Worm (Caenorhabditis elegans) whole organism, dauer: ENCODE results near the gene ints-11.

ENCODE experiments used
- unc-62 ChIP-seq: sonication (generic microtip); optimal IDR thresholded peaks from 2 replicates; lab custom pipeline; 2017; ENCODE audit warnings: missing biosample characterization, missing genetic modification reagents, missing genetic modification characterization

The ints-11 gene

ce11 chrII:8143278-8143931 lies at the start of gene ints-11, which contains the start of gene rpl-10:
Gene ints-11, minus strand, starts transcription at chrII:8143478.
Gene rpl-10, plus strand, starts transcription at chrII:8143881.
- TF ChIP-seq unc-62 (GFP tag; lab: Kevin White, UChicago): no peak

DNA sequence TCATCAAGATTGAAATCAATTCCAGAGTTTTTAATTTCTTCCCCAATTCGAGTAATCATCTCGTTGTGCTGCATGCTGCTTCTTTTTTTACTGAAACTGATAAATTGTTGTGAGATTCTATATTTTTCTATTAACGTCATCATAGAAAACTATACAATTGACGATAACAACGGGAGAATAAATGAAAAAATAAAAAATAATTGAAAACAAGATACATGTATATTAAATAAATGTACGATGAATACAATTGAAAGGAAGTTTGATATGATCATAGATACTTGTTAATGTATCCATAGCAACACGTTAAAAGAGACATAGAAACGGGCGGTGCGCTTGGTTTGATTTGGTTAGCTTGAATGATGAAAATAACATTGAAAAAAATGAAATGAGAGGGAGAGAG lies 47.2 kb upstream of the ints-11 start, which contains the start of gene T05C12.8:
Gene T05C12.8, minus strand, starts transcription at position 101 of the 400 bp plus-strand sequence.
- TF ChIP-seq unc-62 (GFP tag; lab: Kevin White, UChicago): no peak

- TF ChIP-seq unc-62 (GFP tag; lab: Kevin White, UChicago): no peak
Measured at ce11 chrII:8187516-8187915, 44.2 kb upstream of the ints-11 start.

- no peak for TF ChIP-seq unc-62 (GFP tag; lab: Kevin White, UChicago)
Measured at ce11 chrII:8185016-8185493, 41.8 kb upstream of the ints-11 start, which contains the start of the genes mig-5 and cct-1. Gene mig-5, minus strand, starts transcription at chrII:8185023. Gene cct-1, plus strand, starts transcription at chrII:8185443.

DNA sequence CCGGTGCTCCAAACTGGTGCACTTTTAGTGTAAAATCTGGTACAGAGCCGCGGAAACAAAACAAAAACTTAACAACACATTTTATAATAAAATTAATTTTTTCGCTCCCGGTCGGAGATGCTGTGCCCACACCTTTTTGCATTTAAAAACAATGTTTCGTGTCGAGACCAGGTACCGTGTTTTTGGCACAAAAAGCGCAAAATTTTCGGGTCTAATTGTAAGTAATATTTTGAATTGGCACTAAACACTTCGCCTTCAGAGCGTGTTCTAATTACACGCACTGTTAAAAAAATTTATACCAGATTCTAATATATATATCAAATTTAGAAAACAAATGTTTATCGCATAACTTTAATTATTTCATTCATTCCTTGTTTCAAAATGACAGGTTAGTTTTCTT lies 38.2 kb upstream of the ints-11 start, which contains the start of gene dylt-3:
Gene dylt-3, plus strand, starts transcription at position 301 of the 400 bp plus-strand sequence.
- TF ChIP-seq unc-62 (GFP tag; lab: Kevin White, UChicago): no peak

DNA sequence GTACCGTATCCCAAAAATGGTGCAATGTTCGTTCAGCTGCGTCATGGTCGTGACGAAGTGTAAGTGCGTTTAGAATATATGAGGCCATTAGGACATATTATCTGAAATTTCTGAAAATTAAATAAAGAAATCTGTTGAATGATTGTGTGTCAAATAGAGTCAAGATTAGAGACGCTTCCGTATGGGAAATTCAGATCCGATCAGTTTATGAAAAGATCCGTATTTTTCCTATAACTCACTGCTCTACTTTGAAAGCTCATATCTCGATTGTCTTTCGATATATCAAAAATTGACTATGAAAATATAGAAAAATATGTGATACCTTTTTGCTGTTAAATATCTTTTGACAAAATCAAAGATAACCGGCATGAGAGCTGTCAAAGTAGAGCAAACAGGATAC lies 37.0 kb upstream of the ints-11 start, which contains the start of gene T05C12.4:
Gene T05C12.4, minus strand, starts transcription at position 101 of the 400 bp plus-strand sequence.
- no peak for TF ChIP-seq unc-62 (GFP tag; lab: Kevin White, UChicago)

- no peak for TF ChIP-seq unc-62 (GFP tag; lab: Kevin White, UChicago)
Measured at ce11 chrII:8178614-8179013, 35.3 kb upstream of the ints-11 start.

- no peak for TF ChIP-seq unc-62 (GFP tag; lab: Kevin White, UChicago)
Measured at ce11 chrII:8177095-8177494, 33.8 kb upstream of the ints-11 start, which contains the start of gene acr-14. Gene acr-14, minus strand, starts transcription at chrII:8177195.

ce11 chrII:8174148-8174547 lies 30.9 kb upstream of the ints-11 start:
- no peak for TF ChIP-seq unc-62 (GFP tag; lab: Kevin White, UChicago)

DNA sequence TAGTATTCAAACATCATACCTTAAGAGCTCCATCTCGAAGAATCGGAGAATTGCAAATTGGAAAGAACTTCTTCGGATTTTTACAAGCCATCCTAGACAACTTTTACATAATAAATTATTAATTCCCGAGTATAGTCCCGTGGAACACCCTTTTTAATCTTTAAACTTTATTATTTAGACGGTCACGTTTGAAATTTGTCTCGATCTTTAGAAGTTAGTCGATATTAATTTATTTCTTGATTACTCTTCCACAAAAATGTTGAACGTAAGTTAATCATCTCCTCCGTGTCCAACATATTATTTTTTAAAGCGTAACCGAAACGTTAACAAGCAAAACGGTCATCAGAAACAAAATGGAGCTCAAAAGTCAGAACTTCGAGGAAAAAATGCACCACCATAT lies 30.2 kb upstream of the ints-11 start, which contains the start of the genes decr-1.3 and T05C12.1:
Gene decr-1.3, minus strand, starts transcription at position 101 of the 400 bp plus-strand sequence.
Gene T05C12.1, plus strand, starts transcription at position 232 of the 400 bp plus-strand sequence.
- no peak for TF ChIP-seq unc-62 (GFP tag; lab: Kevin White, UChicago)

DNA sequence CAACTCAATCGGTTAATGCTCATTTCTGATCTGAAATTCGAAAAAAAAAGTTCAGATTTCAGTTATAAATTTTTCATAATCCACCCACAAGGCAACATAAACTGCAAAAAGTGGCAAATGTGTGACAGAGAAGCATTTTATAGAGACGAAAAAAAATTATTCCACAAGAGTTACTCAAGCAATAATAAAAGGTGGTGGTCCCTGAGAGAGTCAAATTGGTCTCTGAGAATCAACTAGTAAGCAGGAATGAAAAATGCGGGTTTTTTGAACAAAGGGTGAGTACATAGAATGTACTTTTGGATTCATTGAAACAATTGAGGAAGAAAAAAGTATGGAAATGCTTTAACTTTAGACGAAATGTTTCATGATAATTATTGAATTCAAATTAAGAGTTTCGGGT lies 27.1 kb upstream of the ints-11 start, which contains the start of gene T05C12.11:
Gene T05C12.11, minus strand, starts transcription at position 101 of the 400 bp plus-strand sequence.
- TF ChIP-seq unc-62 (GFP tag; lab: Kevin White, UChicago): no peak

ce11 chrII:8169283-8169682 lies 26.0 kb upstream of the ints-11 start, which contains the start of gene T05C12.15:
Gene T05C12.15, plus strand, starts transcription at chrII:8169583.
- no peak for TF ChIP-seq unc-62 (GFP tag; lab: Kevin White, UChicago)

- no peak for TF ChIP-seq unc-62 (GFP tag; lab: Kevin White, UChicago)
Measured at ce11 chrII:8162120-8162648, 18.9 kb upstream of the ints-11 start, which contains the start of the genes emb-27 and rrf-3. Gene emb-27, minus strand, starts transcription at chrII:8162170. Gene rrf-3, plus strand, starts transcription at chrII:8162465.

DNA sequence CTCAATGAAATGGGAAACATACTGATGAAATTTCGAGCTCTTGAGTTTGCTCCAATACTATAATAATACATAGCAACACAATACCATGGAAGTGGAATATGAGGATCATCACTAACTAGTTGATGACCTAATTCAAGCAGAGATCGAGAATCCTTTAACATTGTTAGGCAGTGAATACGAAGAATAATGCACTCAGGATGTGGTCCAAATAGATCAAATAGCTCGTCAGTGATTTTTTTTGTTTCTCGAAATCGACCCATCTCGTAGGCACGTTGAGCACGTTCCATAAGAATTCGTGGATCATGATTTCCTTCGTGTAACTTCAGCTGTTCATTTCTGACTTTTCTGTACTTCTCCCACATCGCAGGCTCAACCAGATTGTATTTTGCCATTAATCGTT lies 17.6 kb upstream of the ints-11 start:
- TF ChIP-seq unc-62 (GFP tag; lab: Kevin White, UChicago): no peak

DNA sequence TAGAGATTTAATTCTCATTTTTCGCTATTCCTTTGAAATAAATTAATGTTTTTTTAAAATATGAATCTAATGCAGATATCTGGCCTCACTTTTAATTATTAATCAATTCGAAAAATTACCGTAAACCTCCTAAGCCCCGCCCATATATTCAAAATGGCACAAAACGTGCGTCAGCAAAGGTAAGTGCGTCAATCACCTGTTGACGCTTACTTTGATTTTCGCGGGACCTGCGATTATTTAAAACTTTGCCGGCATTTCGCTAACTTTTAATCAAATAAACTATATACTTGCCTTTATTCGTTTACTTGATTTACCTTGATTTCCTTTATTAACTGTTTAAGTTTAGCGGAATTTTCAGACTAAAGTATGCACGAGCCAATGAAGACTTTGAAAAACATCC lies 14.7 kb upstream of the ints-11 start, which contains the start of gene pch-2:
Gene pch-2, plus strand, starts transcription at position 359 of the 400 bp plus-strand sequence.
- no peak for TF ChIP-seq unc-62 (GFP tag; lab: Kevin White, UChicago)

DNA sequence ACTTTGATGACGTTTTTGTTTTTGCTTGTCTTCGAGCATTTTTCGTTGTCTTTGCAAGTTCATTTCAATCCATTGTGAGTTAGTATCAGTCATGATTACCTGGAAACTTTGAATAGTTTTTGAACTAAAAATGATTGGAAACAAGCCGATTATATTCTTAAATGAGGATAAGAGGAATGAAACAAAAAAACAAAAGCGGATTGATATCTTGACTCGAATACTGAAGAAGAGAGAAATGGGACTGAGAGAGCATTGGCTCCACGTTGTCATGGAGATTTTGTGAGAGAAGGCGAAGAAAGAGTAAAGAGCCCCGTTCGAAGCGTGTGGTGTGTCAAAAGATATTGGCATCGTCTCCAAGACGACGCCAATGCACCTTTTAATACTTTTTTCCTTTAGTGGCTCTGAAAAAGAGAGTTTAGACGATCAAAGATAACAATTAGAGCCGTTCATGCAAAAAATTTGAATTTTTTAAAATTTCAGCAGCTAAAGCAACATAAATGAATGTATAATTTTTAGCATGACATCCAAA lies 13.6 kb upstream of the ints-11 start, which contains the start of the genes tub-1 and tmem-138:
Gene tub-1, minus strand, starts transcription at position 101 of the 529 bp plus-strand sequence.
Gene tmem-138, plus strand, starts transcription at position 479 of the 529 bp plus-strand sequence.
- no peak for TF ChIP-seq unc-62 (GFP tag; lab: Kevin White, UChicago)
